Fruit fly (Drosophila melanogaster) whole organism, embryonic: ENCODE data around the gene CG45218.

Experiments
- Atf-2 ChIP-seq: fragments of 200-800 bp; sonication (Bioruptor generic); optimal IDR thresholded peaks from 2 replicates; lab custom pipeline; 2016; ENCODE audit warnings: missing biosample characterization, missing genetic modification characterization
- CG10209 ChIP-seq: fragments of 200-800 bp; sonication (Bioruptor generic); optimal IDR thresholded peaks from 3 replicates; lab custom pipeline; 2017; ENCODE audit warnings: missing biosample characterization, mild to moderate bottlenecking, missing genetic modification characterization, missing genetic modification reagents
- CG11696 ChIP-seq: fragments of 200-800 bp; sonication (Bioruptor generic); IDR thresholded peaks from 2 replicates; pipeline ENCODE4 v1.3.6; 2022; ENCODE audit warnings: missing biosample characterization, missing genetic modification characterization
- CG11723 ChIP-seq: fragments of 200-800 bp; sonication (Bioruptor generic); optimal IDR thresholded peaks from 2 replicates; lab custom pipeline; 2017; ENCODE audit warnings: missing biosample characterization, mild to moderate bottlenecking, missing genetic modification characterization
- CG13424 ChIP-seq: fragments of 200-800 bp; sonication (Bioruptor generic); optimal IDR thresholded peaks from 2 replicates; lab custom pipeline; 2019; ENCODE audit warnings: missing biosample characterization, mild to moderate bottlenecking, missing genetic modification characterization, moderate library complexity
- CG14667 ChIP-seq: fragments of 200-800 bp; sonication (Bioruptor generic); IDR thresholded peaks from 2 replicates; pipeline ENCODE4 v1.3.6; 2022; ENCODE audit warnings: missing biosample characterization, missing genetic modification characterization
- CG14710 ChIP-seq: fragments of 200-800 bp; sonication (Bioruptor generic); optimal IDR thresholded peaks from 3 replicates; lab custom pipeline; 2019; ENCODE audit warnings: missing biosample characterization, mild to moderate bottlenecking, missing genetic modification characterization, moderate library complexity
- CG15514 ChIP-seq: fragments of 200-800 bp; sonication (Bioruptor generic); optimal IDR thresholded peaks from 3 replicates; lab custom pipeline; 2017; ENCODE audit warnings: missing biosample characterization, missing genetic modification characterization, mild to moderate bottlenecking, moderate library complexity, missing genetic modification reagents
- CG17568 ChIP-seq: fragments of 200-800 bp; sonication (Bioruptor generic); optimal IDR thresholded peaks from 2 replicates; lab custom pipeline; 2018; ENCODE audit warnings: missing biosample characterization, mild to moderate bottlenecking, missing genetic modification characterization, moderate library complexity
- CG18599 ChIP-seq: fragments of 200-800 bp; sonication (Bioruptor generic); optimal IDR thresholded peaks from 3 replicates; lab custom pipeline; 2017; ENCODE audit warnings: missing biosample characterization, missing genetic modification characterization, mild to moderate bottlenecking, moderate library complexity, missing genetic modification reagents
- CG2678 ChIP-seq: fragments of 200-800 bp; sonication (Bioruptor generic); optimal IDR thresholded peaks from 3 replicates; lab custom pipeline; 2019; ENCODE audit warnings: missing biosample characterization, mild to moderate bottlenecking, missing genetic modification characterization, moderate library complexity
- CG2712 ChIP-seq: fragments of 200-800 bp; optimal IDR thresholded peaks from 3 replicates; lab custom pipeline; 2019; ENCODE audit warnings: missing biosample characterization, mild to moderate bottlenecking, missing genetic modification characterization, moderate library complexity
- CG30403 ChIP-seq: fragments of 200-800 bp; sonication (Bioruptor generic); optimal IDR thresholded peaks from 3 replicates; lab custom pipeline; 2016; ENCODE audit warnings: missing biosample characterization, missing genetic modification characterization
- CG4328 ChIP-seq: fragments of 200-800 bp; sonication (Bioruptor generic); optimal IDR thresholded peaks from 3 replicates; lab custom pipeline; 2017; ENCODE audit warnings: missing biosample characterization, missing genetic modification reagents, missing genetic modification characterization
- CG6254 ChIP-seq: fragments of 200-800 bp; sonication (Bioruptor generic); optimal IDR thresholded peaks from 3 replicates; lab custom pipeline; 2017; ENCODE audit warnings: mild to moderate bottlenecking, missing biosample characterization, missing genetic modification reagents, missing genetic modification characterization
- CG7839 ChIP-seq: fragments of 200-800 bp; sonication (Bioruptor generic); optimal IDR thresholded peaks from 3 replicates; lab custom pipeline; 2018; ENCODE audit warnings: missing biosample characterization, mild to moderate bottlenecking, missing genetic modification characterization, moderate library complexity
- CG7963 ChIP-seq: fragments of 200-800 bp; sonication (Bioruptor generic); IDR thresholded peaks from 3 replicates; pipeline ENCODE4 v1.3.6; 2022; ENCODE audit warnings: missing biosample characterization, missing genetic modification characterization; ENCODE audit not compliant: partially characterized antibody
- CG9817 ChIP-seq: fragments of 200-800 bp; sonication (Bioruptor generic); optimal IDR thresholded peaks from 2 replicates; lab custom pipeline; 2018; ENCODE audit warnings: missing biosample characterization, mild to moderate bottlenecking, missing genetic modification characterization, moderate library complexity
- Fer2 ChIP-seq: fragments of 200-800 bp; sonication (Bioruptor generic); optimal IDR thresholded peaks from 2 replicates; lab custom pipeline; 2018; ENCODE audit warnings: missing biosample characterization, mild to moderate bottlenecking, missing genetic modification characterization, moderate library complexity
- Meics ChIP-seq: fragments of 200-800 bp; sonication (Bioruptor generic); optimal IDR thresholded peaks from 2 replicates; lab custom pipeline; 2017; ENCODE audit warnings: missing biosample characterization, mild to moderate bottlenecking, missing genetic modification characterization
- NFAT ChIP-seq: fragments of 200-800 bp; sonication (Bioruptor generic); IDR thresholded peaks from 2 replicates; pipeline ENCODE4 v1.3.6; 2022; ENCODE audit warnings: missing biosample characterization, missing genetic modification characterization
- NfI ChIP-seq: fragments of 200-800 bp; sonication (Bioruptor generic); optimal IDR thresholded peaks from 3 replicates; lab custom pipeline; 2018; ENCODE audit warnings: missing biosample characterization, mild to moderate bottlenecking, missing genetic modification characterization, moderate library complexity
- cg ChIP-seq: fragments of 200-800 bp; sonication (Bioruptor generic); optimal IDR thresholded peaks from 3 replicates; lab custom pipeline; 2019; ENCODE audit warnings: missing biosample characterization, mild to moderate bottlenecking, missing genetic modification characterization, moderate library complexity
- chn ChIP-seq: fragments of 200-800 bp; sonication (Bioruptor generic); optimal IDR thresholded peaks from 2 replicates; lab custom pipeline; 2016; ENCODE audit warnings: missing biosample characterization, missing genetic modification characterization
- crc ChIP-seq: fragments of 200-800 bp; sonication (Bioruptor generic); optimal IDR thresholded peaks from 2 replicates; lab custom pipeline; 2016; ENCODE audit warnings: missing biosample characterization, missing genetic modification characterization
- crp ChIP-seq, 2 experiments: fragments of 200-800 bp; sonication (Bioruptor generic); optimal IDR thresholded peaks; 2 replicates in 1 of 2; 3 replicates in 1 of 2; lab custom pipeline; 2017; ENCODE audit warnings: missing biosample characterization in 2 of 2, missing genetic modification characterization in 2 of 2, mild to moderate bottlenecking in 1 of 2, moderate library complexity in 1 of 2
- dmrt99B ChIP-seq: fragments of 200-800 bp; sonication (Bioruptor generic); optimal IDR thresholded peaks from 2 replicates; lab custom pipeline; 2018; ENCODE audit warnings: missing biosample characterization, mild to moderate bottlenecking, missing genetic modification characterization, moderate library complexity
- gem ChIP-seq: fragments of 200-800 bp; sonication (Bioruptor generic); optimal IDR thresholded peaks from 2 replicates; lab custom pipeline; 2019; ENCODE audit warnings: missing biosample characterization, mild to moderate bottlenecking, missing genetic modification characterization, moderate library complexity
- grau ChIP-seq: fragments of 200-800 bp; optimal IDR thresholded peaks from 3 replicates; lab custom pipeline; 2019; ENCODE audit warnings: missing biosample characterization, mild to moderate bottlenecking, missing genetic modification characterization, moderate library complexity
- inv ChIP-seq: fragments of 200-800 bp; sonication (Bioruptor generic); IDR thresholded peaks from 2 replicates; pipeline ENCODE4 v1.3.6; 2022; ENCODE audit warnings: missing biosample characterization, missing genetic modification characterization; ENCODE audit not compliant: partially characterized antibody
- jumu ChIP-seq: fragments of 200-800 bp; sonication (Bioruptor generic); optimal IDR thresholded peaks from 3 replicates; lab custom pipeline; 2016; ENCODE audit warnings: missing biosample characterization, missing genetic modification characterization
- lbe ChIP-seq: fragments of 200-800 bp; sonication (Bioruptor generic); optimal IDR thresholded peaks from 2 replicates; lab custom pipeline; 2016; ENCODE audit warnings: missing biosample characterization, mild to moderate bottlenecking, missing genetic modification characterization
- lilli ChIP-seq: fragments of 200-800 bp; sonication (Bioruptor generic); optimal IDR thresholded peaks from 3 replicates; lab custom pipeline; 2016; ENCODE audit warnings: missing biosample characterization, missing genetic modification characterization
- mam ChIP-seq: fragments of 200-800 bp; sonication (Bioruptor generic); optimal IDR thresholded peaks from 3 replicates; lab custom pipeline; 2016; ENCODE audit warnings: missing biosample characterization, missing genetic modification characterization
- mirr ChIP-seq: fragments of 200-800 bp; sonication (Bioruptor generic); optimal IDR thresholded peaks from 3 replicates; lab custom pipeline; 2018; ENCODE audit warnings: missing biosample characterization, mild to moderate bottlenecking, missing genetic modification characterization
- nau ChIP-seq: fragments of 200-800 bp; sonication (Bioruptor generic); optimal IDR thresholded peaks from 3 replicates; lab custom pipeline; 2017; ENCODE audit warnings: missing biosample characterization, mild to moderate bottlenecking, missing genetic modification characterization, missing genetic modification reagents
- nom ChIP-seq: fragments of 200-800 bp; sonication (Bioruptor generic); optimal IDR thresholded peaks from 2 replicates; lab custom pipeline; 2017; ENCODE audit warnings: missing biosample characterization, missing genetic modification characterization, mild to moderate bottlenecking, moderate library complexity, missing genetic modification reagents
- phol ChIP-seq: fragments of 200-800 bp; sonication (Bioruptor generic); optimal IDR thresholded peaks from 3 replicates; lab custom pipeline; 2018; ENCODE audit warnings: missing biosample characterization, mild to moderate bottlenecking, missing genetic modification characterization, moderate library complexity
- pum ChIP-seq: fragments of 200-800 bp; sonication (Bioruptor generic); optimal IDR thresholded peaks from 2 replicates; lab custom pipeline; 2016; ENCODE audit warnings: missing biosample characterization, missing genetic modification characterization
- repo ChIP-seq: fragments of 200-800 bp; sonication (Bioruptor generic); optimal IDR thresholded peaks from 2 replicates; lab custom pipeline; 2016; ENCODE audit warnings: missing biosample characterization, missing genetic modification characterization
- salm ChIP-seq: fragments of 200-800 bp; sonication (Bioruptor generic); optimal IDR thresholded peaks from 2 replicates; lab custom pipeline; 2018; ENCODE audit warnings: missing biosample characterization, mild to moderate bottlenecking, missing genetic modification characterization
- ssp ChIP-seq: fragments of 200-800 bp; sonication (Bioruptor generic); IDR thresholded peaks from 2 replicates; pipeline ENCODE4 v1.3.6; 2022; ENCODE audit warnings: missing biosample characterization, missing genetic modification characterization
- sug ChIP-seq: fragments of 200-800 bp; optimal IDR thresholded peaks from 2 replicates; lab custom pipeline; 2019; ENCODE audit warnings: missing biosample characterization, mild to moderate bottlenecking, missing genetic modification characterization, moderate library complexity
- unc-4 ChIP-seq: fragments of 200-800 bp; sonication (Bioruptor generic); IDR thresholded peaks from 2 replicates; pipeline ENCODE4 v1.3.6; 2022; ENCODE audit warnings: missing biosample characterization, missing genetic modification characterization; ENCODE audit not compliant: partially characterized antibody
- usp ChIP-seq: fragments of >200 bp; optimal IDR thresholded peaks from 2 replicates; lab custom pipeline; 2017; ENCODE audit warnings: missing biosample characterization, missing genetic modification characterization
- vnd ChIP-seq: fragments of 200-800 bp; sonication (Bioruptor generic); IDR thresholded peaks from 3 replicates; pipeline ENCODE4 v1.3.6; 2022; ENCODE audit warnings: missing biosample characterization, missing genetic modification characterization; ENCODE audit not compliant: partially characterized antibody
- vvl ChIP-seq: fragments of 200-800 bp; sonication (Bioruptor generic); IDR thresholded peaks from 2 replicates; pipeline ENCODE4 v1.3.6; 2022; ENCODE audit warnings: missing biosample characterization, missing genetic modification characterization
- yki ChIP-seq: fragments of >200 bp; optimal IDR thresholded peaks from 3 replicates; lab custom pipeline; 2018

Gene CG45218

DNA sequence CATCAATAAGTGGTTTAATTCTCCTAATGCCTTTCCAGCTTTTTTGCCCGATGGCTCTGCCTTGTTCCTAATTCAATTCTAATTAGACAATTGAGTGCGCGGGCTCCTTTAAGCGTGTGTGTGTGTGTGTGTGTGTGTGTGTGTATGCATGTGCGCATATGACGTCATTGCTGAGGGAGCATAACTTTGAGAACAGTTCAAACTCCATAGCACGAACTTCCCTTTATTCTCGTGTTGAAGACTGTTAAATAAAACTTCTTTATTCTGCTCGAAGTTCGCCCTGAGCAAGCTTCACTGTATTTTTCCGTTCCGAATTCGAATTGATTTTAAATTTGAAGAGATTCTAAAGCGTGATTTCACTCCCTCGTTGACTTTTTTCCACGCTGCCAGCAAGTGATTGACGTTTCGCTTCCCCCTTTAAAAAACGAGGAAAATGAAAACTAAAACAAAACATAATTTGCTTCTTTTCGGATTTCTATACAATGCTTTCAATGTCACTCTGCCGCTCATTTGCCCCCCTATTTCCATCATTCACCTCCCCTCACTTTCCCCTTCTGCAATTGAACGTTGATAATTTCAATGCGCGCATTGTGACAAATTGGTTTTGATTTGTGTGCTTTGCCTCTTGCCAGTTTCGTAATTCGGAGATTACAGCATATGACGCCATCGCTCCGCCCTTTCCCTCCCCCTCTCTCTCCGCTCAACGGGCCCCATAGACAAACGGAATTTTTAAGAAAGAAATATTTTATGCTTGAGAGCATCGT is 1.8 kb upstream of the CG45218 start (continued):
- peak; percentile 62 for TF ChIP-seq lilli (GFP tag; lab: Kevin White, UChicago)
- peak; percentile 95 for TF ChIP-seq grau (tag; lab: Kevin White, UChicago)
- TF ChIP-seq gem (tag; lab: Kevin White, UChicago): peak; percentile 43
- no peak for TF ChIP-seq CG11696 (GFP tag; lab: Robert Waterston, UW)
- peak; percentile 48 for TF ChIP-seq sug (tag; lab: Kevin White, UChicago)
- no peak for TF ChIP-seq mam (GFP tag; lab: Kevin White, UChicago)
- TF ChIP-seq CG2678 (tag; lab: Kevin White, UChicago): peak; percentile 43
- peak; percentile 58 for TF ChIP-seq mirr (GFP tag; lab: Kevin White, UChicago)
- TF ChIP-seq CG4328: no peak
- no peak for TF ChIP-seq NFAT (GFP tag; lab: Robert Waterston, UW)
- TF ChIP-seq CG18599 (GFP tag; lab: Kevin White, UChicago): peak; percentile 73
- no peak for TF ChIP-seq nau (GFP tag; lab: Kevin White, UChicago)
- peak; percentile 46 for TF ChIP-seq CG9817 (tag; lab: Kevin White, UChicago)
- TF ChIP-seq vnd: no peak
- peak; percentile 48 for TF ChIP-seq Atf-2
- TF ChIP-seq crp (GFP tag; optimal IDR thresholded peaks at IDR 0.05; lab: Kevin White, UChicago): no peak
- peak; percentile 61 for TF ChIP-seq cg (GFP tag; lab: Kevin White, UChicago)
- no peak for TF ChIP-seq phol
- TF ChIP-seq jumu (GFP tag; lab: Kevin White, UChicago): no peak
- TF ChIP-seq unc-4 (GFP tag; lab: Robert Waterston, UW): no peak
- no peak for TF ChIP-seq vvl (GFP tag; lab: Robert Waterston, UW)
- peak; percentile 33 for TF ChIP-seq pum (GFP tag; lab: Kevin White, UChicago)
- TF ChIP-seq chn: no peak
- TF ChIP-seq CG2712 (tag; lab: Kevin White, UChicago): peak; percentile 6
- peak; percentile 8 for TF ChIP-seq CG11723
- peak; percentile 27 for TF ChIP-seq NfI (GFP tag; lab: Kevin White, UChicago)
- peak; percentile 37 for TF ChIP-seq CG7839 (tag; lab: Kevin White, UChicago)
- peak; percentile 17 for TF ChIP-seq repo
- TF ChIP-seq CG13424: peak; percentile 35
- TF ChIP-seq CG30403 (GFP tag; lab: Kevin White, UChicago): peak; percentile 1
- peak; percentile 8 for TF ChIP-seq CG10209 (GFP tag; lab: Kevin White, UChicago)
- no peak for TF ChIP-seq salm (tag; lab: Kevin White, UChicago)
- TF ChIP-seq Meics (GFP tag; lab: Kevin White, UChicago): peak; percentile 50
- no peak for TF ChIP-seq ssp
- no peak for TF ChIP-seq usp (GFP tag; lab: Kevin White, UChicago)
- TF ChIP-seq lbe (GFP tag; lab: Kevin White, UChicago): no peak
- TF ChIP-seq Fer2: no peak
- TF ChIP-seq yki: no peak

DNA sequence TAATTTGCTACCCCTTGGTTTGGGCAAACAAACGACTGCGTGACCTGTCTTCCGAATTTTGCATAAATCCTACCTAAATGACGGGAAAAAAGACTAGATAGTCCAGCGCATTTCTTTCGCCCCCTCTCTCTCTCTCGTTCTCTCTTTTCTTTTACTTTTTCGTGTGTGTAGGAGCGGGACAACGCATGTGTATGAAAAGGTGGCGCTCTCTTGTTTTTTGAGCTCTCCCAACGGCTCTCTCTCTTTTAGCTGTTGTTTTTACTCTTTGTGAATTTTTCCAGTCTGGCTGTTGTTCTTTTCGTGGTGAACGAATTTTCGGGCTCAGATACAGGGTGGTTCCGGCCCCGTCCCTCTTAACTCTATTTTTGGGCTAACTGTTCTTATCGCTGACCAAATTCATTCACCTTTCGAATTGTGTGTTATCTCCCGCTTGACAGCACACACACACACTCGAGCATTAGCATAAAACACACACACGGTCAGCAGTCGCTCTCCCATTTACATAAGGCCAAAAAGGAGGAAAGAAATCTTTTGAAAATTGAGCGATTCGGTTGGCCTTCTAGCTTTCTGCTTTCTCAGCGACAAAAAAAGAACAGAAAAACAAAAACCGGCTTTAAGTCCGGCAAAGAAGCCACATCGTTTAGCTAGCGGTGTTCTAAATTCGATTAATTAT is 1.1 kb upstream of the CG45218 start:
- TF ChIP-seq dmrt99B (tag; lab: Kevin White, UChicago) (no peak), CG7963 (GFP tag; lab: Robert Waterston, UW) (no peak), cg (GFP tag; lab: Kevin White, UChicago) (peak; percentile 61), salm (tag; lab: Kevin White, UChicago) (peak; percentile 10), crc (GFP tag; lab: Kevin White, UChicago) (no peak), CG6254 (GFP tag; lab: Kevin White, UChicago) (peak; percentile 99), CG17568 (GFP tag; lab: Kevin White, UChicago) (peak; percentile 27), CG15514 (GFP tag; lab: Kevin White, UChicago) (no peak), inv (GFP tag; lab: Robert Waterston, UW) (no peak), CG14710 (no peak), CG14667 (GFP tag; lab: Robert Waterston, UW) (no peak), nom (GFP tag; lab: Kevin White, UChicago) (peak; percentile 52)
